Worm (Caenorhabditis elegans): ENCODE measurements around the gene R11F4.2.

R11F4.2 gene

ce11 chrII:4098759-4099158, 15.9 kb downstream of the R11F4.2 start:
- TF ChIP-seq tab-1 (GFP tag; IDR thresholded peaks at IDR 0.05) (no peak), T22C8.4 (GFP tag; IDR thresholded peaks at IDR 0.05) (no peak), ztf-23 (GFP tag; IDR thresholded peaks at IDR 0.05) (no peak), flt-1 (GFP tag; IDR thresholded peaks at IDR 0.05) (no peak), klf-2 (GFP tag; conservative IDR thresholded peaks at IDR 0.05) (no peak), cog-1 (tag; optimal IDR thresholded peaks at IDR 0.05) (no peak), ref-1 (GFP tag; conservative IDR thresholded peaks at IDR 0.05) (no peak), ztf-29 (GFP tag; IDR thresholded peaks at IDR 0.05) (no peak), med-1 (GFP tag; optimal IDR thresholded peaks at IDR 0.05; ENCODE audit: insufficient read depth) (no peak)

DNA sequence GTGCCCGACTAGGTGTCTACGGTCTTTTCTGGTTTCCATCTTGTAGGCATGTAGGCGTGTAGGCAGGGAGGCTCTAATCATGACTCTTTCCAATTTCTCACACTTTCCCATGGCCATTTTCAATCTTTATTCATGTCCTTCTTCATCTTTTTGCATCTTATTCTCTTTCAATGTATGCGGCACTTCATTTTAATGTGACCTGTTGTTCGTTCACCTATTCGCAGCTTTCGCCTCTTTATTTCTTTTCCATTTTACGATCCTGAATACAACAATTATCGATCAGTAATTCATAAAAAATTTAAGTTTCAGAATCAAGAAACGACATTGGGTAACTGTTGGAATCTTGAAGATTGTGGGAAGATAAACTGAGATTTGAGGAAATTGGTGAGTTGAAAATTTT, 17.6 kb downstream of the R11F4.2 start, which contains the start of gene rhgf-2:
Gene rhgf-2, plus strand, starts transcription at position 301 of the 400 bp plus-strand sequence.
- TF ChIP-seq ref-1 (GFP tag; conservative IDR thresholded peaks at IDR 0.05) (no peak), med-1 (GFP tag; optimal IDR thresholded peaks at IDR 0.05; ENCODE audit: insufficient read depth) (no peak), ztf-23 (GFP tag; IDR thresholded peaks at IDR 0.05) (no peak), cog-1 (tag; optimal IDR thresholded peaks at IDR 0.05) (no peak), flt-1 (GFP tag; IDR thresholded peaks at IDR 0.05) (no peak), klf-2 (GFP tag; conservative IDR thresholded peaks at IDR 0.05) (no peak), ztf-29 (GFP tag; IDR thresholded peaks at IDR 0.05) (no peak), T22C8.4 (GFP tag; IDR thresholded peaks at IDR 0.05) (no peak), tab-1 (GFP tag; IDR thresholded peaks at IDR 0.05) (no peak)

ce11 chrII:4102723-4103122, 19.9 kb downstream of the R11F4.2 start:
- TF ChIP-seq tab-1 (GFP tag; IDR thresholded peaks at IDR 0.05), result no peak
- no peak for TF ChIP-seq ztf-23 (GFP tag; IDR thresholded peaks at IDR 0.05)
- no peak for TF ChIP-seq T22C8.4 (GFP tag; IDR thresholded peaks at IDR 0.05)
- no peak for TF ChIP-seq klf-2 (GFP tag; conservative IDR thresholded peaks at IDR 0.05)
- no peak for TF ChIP-seq med-1 (GFP tag; optimal IDR thresholded peaks at IDR 0.05; ENCODE audit: insufficient read depth)
- TF ChIP-seq ztf-29 (GFP tag; IDR thresholded peaks at IDR 0.05), result no peak
- no peak for TF ChIP-seq ref-1 (GFP tag; conservative IDR thresholded peaks at IDR 0.05)
- no peak for TF ChIP-seq flt-1 (GFP tag; IDR thresholded peaks at IDR 0.05)
- no peak for TF ChIP-seq cog-1 (tag; optimal IDR thresholded peaks at IDR 0.05)

- TF ChIP-seq tab-1 (GFP tag; IDR thresholded peaks at IDR 0.05) (no peak), ztf-29 (GFP tag; IDR thresholded peaks at IDR 0.05) (no peak), ref-1 (GFP tag; conservative IDR thresholded peaks at IDR 0.05) (no peak), klf-2 (GFP tag; conservative IDR thresholded peaks at IDR 0.05) (0 out of 2 replicates have a peak, but pooled peaks have one; percentile 36), ztf-23 (GFP tag; IDR thresholded peaks at IDR 0.05) (no peak), flt-1 (GFP tag; IDR thresholded peaks at IDR 0.05) (no peak)
Measured at ce11 chrII:4107196-4107595, 24.3 kb downstream of the R11F4.2 start.

DNA sequence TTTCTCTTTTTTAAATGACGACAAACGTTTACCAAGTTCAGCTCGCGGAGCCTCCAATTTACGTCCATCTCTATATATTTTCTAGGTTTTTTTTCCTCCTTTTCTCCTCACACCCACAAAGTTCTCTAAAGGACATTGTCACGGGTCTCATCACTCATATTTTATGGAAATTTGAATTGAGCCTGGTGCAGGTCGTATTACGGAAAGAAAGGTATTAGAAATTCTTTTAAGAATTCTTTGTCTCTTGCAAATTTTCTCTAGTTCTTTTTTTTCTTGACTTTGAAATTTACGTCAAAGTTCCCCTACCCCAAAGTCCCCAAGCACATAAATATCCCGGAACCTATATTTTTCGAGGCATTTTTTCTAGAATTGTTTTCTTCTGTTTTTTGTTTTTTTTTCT, 35.7 kb downstream of the R11F4.2 start:
- TF ChIP-seq tab-1 (GFP tag; IDR thresholded peaks at IDR 0.05) (no peak), klf-2 (GFP tag; conservative IDR thresholded peaks at IDR 0.05) (no peak), med-1 (GFP tag; optimal IDR thresholded peaks at IDR 0.05; ENCODE audit: insufficient read depth) (no peak), cog-1 (tag; optimal IDR thresholded peaks at IDR 0.05) (no peak), ztf-23 (GFP tag; IDR thresholded peaks at IDR 0.05) (no peak), flt-1 (GFP tag; IDR thresholded peaks at IDR 0.05) (no peak), T22C8.4 (GFP tag; IDR thresholded peaks at IDR 0.05) (no peak), ref-1 (GFP tag; conservative IDR thresholded peaks at IDR 0.05) (no peak), ztf-29 (GFP tag; IDR thresholded peaks at IDR 0.05) (no peak)

DNA sequence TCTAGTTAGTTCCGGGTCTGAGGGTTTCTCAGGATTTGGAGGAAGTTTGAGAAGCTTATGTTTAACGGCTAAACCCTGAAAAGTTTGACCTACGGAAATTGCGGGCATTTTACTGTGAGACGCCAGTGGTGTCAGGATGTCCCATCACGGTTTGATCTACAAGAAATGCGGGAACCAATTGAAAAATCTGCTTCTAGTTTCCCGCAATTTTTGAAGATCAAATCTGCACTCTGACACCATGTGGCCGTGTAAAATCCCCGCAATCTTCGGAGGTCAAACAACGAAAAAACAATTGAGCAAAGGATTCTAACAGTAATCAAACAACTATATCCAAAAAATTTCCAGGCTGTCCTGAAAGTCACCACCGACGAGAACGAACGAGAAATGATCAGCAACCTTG, 40.0 kb downstream of the R11F4.2 start:
- TF ChIP-seq ztf-29 (GFP tag; IDR thresholded peaks at IDR 0.05) (no peak), T22C8.4 (GFP tag; IDR thresholded peaks at IDR 0.05) (no peak), cog-1 (tag; optimal IDR thresholded peaks at IDR 0.05) (no peak), tab-1 (GFP tag; IDR thresholded peaks at IDR 0.05) (no peak), ref-1 (GFP tag; conservative IDR thresholded peaks at IDR 0.05) (no peak), klf-2 (GFP tag; conservative IDR thresholded peaks at IDR 0.05) (no peak), med-1 (GFP tag; optimal IDR thresholded peaks at IDR 0.05; ENCODE audit: insufficient read depth) (no peak), flt-1 (GFP tag; IDR thresholded peaks at IDR 0.05) (no peak), ztf-23 (GFP tag; IDR thresholded peaks at IDR 0.05) (no peak)

DNA sequence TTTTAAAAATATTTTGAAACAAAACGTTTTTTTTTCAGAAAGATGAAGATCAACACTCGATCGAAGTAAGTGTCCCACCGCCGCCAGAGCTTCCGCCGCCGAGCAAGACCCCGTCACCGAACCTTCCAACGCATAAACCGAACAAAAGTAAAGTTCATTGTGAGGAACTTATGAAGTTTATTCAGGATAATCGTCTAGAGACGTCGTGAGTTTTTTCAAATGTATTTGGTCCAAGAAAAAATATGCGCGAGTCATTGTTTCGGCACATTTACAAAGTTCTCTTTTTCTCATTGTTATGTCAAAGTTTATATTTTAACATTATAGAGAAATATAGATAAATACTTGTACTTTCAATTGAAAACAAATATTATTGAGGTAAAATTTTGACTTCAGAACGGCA, 42.4 kb downstream of the R11F4.2 start:
- no peak for TF ChIP-seq cog-1 (tag; optimal IDR thresholded peaks at IDR 0.05)
- no peak for TF ChIP-seq T22C8.4 (GFP tag; IDR thresholded peaks at IDR 0.05)
- no peak for TF ChIP-seq klf-2 (GFP tag; conservative IDR thresholded peaks at IDR 0.05)
- TF ChIP-seq ref-1 (GFP tag; conservative IDR thresholded peaks at IDR 0.05), result no peak
- no peak for TF ChIP-seq ztf-29 (GFP tag; IDR thresholded peaks at IDR 0.05)
- no peak for TF ChIP-seq med-1 (GFP tag; optimal IDR thresholded peaks at IDR 0.05; ENCODE audit: insufficient read depth)
- TF ChIP-seq tab-1 (GFP tag; IDR thresholded peaks at IDR 0.05), result no peak
- TF ChIP-seq ztf-23 (GFP tag; IDR thresholded peaks at IDR 0.05), result no peak
- no peak for TF ChIP-seq flt-1 (GFP tag; IDR thresholded peaks at IDR 0.05)

DNA sequence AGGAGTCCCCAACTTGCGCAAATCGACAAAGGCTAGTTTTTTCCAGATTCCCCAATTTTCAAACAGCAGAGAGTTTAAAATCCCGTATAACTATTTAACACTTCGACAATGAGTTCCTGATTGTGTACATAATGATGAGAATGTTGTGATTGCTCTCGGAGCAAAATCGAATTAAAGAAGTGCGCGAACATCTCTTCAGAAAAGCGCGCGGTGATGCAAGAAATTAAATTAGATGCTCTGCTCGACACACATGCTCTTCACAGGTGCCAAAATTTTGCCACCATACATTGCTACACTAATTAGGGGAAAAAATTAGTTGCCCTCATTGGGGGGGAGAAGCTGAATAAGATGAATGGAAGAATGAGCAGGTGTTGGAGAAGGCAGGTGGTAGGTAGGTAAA, 46.6 kb downstream of the R11F4.2 start:
- TF ChIP-seq ref-1 (GFP tag; conservative IDR thresholded peaks at IDR 0.05) (no peak), ztf-29 (GFP tag; IDR thresholded peaks at IDR 0.05) (no peak)

DNA sequence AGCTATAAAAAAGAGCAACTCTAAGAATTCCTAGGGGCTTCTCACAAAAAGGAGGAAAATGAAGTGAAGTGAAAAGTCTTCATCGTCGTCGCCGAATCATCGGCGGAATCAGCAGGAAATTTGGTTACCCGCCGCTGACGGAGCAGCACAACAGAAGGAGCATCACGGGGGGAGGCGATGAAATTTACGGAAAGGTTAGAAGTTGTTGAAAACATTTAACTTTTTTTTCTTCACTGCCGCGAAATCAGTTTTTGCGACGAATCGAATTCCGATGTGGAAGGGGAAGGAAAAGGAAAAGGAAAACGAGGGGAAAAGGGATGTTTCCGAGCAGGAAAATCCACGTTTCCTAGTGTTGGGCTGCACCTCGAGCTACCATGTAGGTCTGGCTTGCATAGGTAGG, 50.5 kb downstream of the R11F4.2 start:
- no peak for TF ChIP-seq ztf-23 (GFP tag; IDR thresholded peaks at IDR 0.05)
- TF ChIP-seq ref-1 (GFP tag; conservative IDR thresholded peaks at IDR 0.05), result no peak
- TF ChIP-seq T22C8.4 (GFP tag; IDR thresholded peaks at IDR 0.05), result no peak
- no peak for TF ChIP-seq tab-1 (GFP tag; IDR thresholded peaks at IDR 0.05)
- TF ChIP-seq flt-1 (GFP tag; IDR thresholded peaks at IDR 0.05), result no peak
- no peak for TF ChIP-seq cog-1 (tag; optimal IDR thresholded peaks at IDR 0.05)
- TF ChIP-seq klf-2 (GFP tag; conservative IDR thresholded peaks at IDR 0.05), result no peak
- no peak for TF ChIP-seq med-1 (GFP tag; optimal IDR thresholded peaks at IDR 0.05; ENCODE audit: insufficient read depth)

DNA sequence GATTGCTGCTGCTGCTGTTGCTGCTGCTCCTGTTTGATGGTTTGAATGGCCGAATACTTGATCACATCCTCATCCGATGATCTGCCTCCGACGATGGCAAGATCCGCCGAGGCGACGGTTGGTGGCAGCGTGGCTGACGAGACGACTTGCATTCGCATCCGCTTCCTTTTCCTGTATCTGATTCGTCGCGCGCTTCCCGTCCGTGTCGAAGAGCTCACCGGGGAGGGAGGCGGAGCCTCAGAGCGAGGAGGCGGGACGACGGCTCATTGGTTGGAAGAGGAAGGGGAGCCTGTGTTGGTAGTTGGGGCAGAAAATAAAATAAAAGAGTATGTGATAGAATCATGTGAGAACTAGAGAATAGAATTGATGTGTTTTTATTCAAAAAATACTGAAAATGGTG, 51.8 kb downstream of the R11F4.2 start:
- TF ChIP-seq cog-1 (tag; optimal IDR thresholded peaks at IDR 0.05) (no peak), ref-1 (GFP tag; conservative IDR thresholded peaks at IDR 0.05) (no peak), ztf-29 (GFP tag; IDR thresholded peaks at IDR 0.05) (no peak), tab-1 (GFP tag; IDR thresholded peaks at IDR 0.05) (no peak), ztf-23 (GFP tag; IDR thresholded peaks at IDR 0.05) (no peak), med-1 (GFP tag; optimal IDR thresholded peaks at IDR 0.05; ENCODE audit: insufficient read depth) (no peak), flt-1 (GFP tag; IDR thresholded peaks at IDR 0.05) (no peak), klf-2 (GFP tag; conservative IDR thresholded peaks at IDR 0.05) (no peak), T22C8.4 (GFP tag; IDR thresholded peaks at IDR 0.05) (no peak)
